Worm (Caenorhabditis elegans) whole organism, L4/young adult: Measurements from ENCODE around the gene C24H11.5.

Experiments
- W03F9.2 ChIP-seq: fragments of 150-350 bp; optimal IDR thresholded peaks from 2 replicates; lab custom pipeline; 2014; ENCODE audit warnings: missing biosample characterization, missing genetic modification characterization
- him-1 ChIP-seq: sonication (generic microtip); optimal IDR thresholded peaks from 2 replicates; lab custom pipeline; 2016; ENCODE audit warnings: missing genotype, missing genetic modification reagents, missing genetic modification characterization, missing compliant biosample characterization

- no peak for TF ChIP-seq him-1 (tag; lab: Kevin White, UChicago)
- TF ChIP-seq W03F9.2 (tag; lab: Kevin White, UChicago) = no peak
Observed at ce11 chrIII:11774508-11775000, 5.5 kb upstream of the C24H11.5 start, which contains the start of gene immp-1.
